Worm (Caenorhabditis elegans): ENCODE data around the gene lact-8.
"Not testable (repeated sequence)": the region's sequence is repeated elsewhere in the genome, so short reads cannot be mapped to it uniquely, and the experiment has no call there.

The lact-8 gene

DNA sequence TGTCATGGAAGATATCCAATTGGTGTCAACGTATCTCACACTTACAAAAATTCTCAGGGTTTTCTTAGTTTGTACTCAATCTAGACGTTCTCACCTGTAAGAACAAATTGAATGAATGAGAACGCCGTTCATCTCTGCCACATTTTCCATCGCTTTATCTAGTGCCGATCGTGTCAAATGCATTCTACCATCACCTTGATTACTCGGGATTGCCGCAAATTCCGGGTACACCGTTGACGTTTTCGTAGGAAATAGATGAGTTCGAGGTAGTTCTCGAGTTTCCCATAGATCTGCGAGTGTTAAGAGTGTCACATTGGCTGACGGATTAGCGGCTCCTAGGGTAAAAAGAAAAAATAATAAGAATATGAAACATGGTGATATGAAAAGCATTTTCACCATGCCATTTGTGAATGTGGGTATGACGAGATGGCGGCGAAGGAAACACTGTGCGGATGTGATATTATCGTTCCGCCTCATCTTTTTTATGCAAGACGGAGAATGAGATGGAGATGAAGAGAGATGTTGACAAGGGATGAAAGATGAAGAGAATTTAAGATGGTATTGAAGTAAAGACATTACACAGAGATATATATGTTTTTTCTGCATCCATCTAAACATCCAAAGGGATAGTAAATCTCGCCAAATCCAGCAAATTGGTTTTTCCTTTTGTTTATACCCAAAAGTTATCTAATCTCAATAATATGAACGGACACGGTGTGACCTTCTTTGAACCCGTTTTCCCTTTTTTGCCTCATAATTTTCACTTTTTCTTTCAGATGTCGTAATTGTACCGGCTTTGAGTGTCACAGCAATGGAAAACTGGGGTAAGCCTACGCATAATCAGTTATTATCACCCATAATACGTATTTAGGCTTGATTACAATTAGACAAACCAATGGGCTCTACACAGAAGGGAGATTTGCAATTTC lies at the start of gene lact-8:
Gene lact-8, minus strand, starts transcription at position 445 of the 929 bp plus-strand sequence.
- TF ChIP-seq unc-62 (GFP tag; optimal IDR thresholded peaks at IDR 0.05), result no peak

- no peak for TF ChIP-seq unc-62 (GFP tag; optimal IDR thresholded peaks at IDR 0.05)
Observed at ce11 chrV:11141179-11141578, 47.8 kb upstream of the lact-8 start, which contains the start of gene folt-1. TSS of gene folt-1 (plus strand) at chrV:11141479.

DNA sequence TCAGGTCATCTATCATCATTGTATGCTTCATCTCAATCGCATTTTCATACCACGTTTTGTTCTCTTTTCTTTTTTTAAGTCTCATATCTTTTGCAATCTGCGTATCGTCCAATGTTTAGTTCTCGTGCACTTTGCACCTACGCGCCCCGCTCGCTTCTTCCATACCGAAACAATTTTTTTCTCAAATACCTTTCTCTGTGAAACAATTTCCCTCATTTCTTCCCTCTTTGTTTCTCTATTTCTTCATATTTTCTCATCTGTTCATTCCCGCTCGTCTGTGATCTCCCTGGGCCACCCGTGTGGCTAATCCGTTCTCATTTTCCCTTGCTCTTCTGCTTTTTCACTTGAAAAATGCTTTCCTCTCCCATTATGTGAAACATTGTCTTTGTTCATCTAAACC lies 46.9 kb upstream of the lact-8 start:
- no peak for TF ChIP-seq unc-62 (GFP tag; optimal IDR thresholded peaks at IDR 0.05)

DNA sequence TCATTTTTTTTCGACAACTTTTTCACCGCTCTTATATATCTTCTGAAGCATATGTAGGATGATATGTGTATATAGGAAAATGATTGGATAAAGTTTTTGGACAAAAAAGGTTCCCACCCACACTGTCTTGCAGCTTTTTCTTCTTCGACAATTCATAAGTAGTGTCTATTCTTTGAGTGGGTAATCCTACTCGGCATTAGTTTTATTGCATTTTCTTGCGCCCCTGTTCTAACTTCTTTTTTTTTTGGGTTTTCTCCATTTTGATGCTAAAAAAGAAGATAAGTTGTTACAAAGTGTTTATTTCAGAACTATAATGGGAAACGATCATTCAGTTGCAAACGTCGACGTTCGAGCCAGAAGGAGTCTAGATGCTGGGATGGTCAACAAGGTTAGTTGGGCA lies 40.9 kb upstream of the lact-8 start, which contains the start of gene glb-3:
Gene glb-3, plus strand, starts transcription at position 301 of the 400 bp plus-strand sequence.
- no peak for TF ChIP-seq unc-62 (GFP tag; optimal IDR thresholded peaks at IDR 0.05)

ce11 chrV:11133516-11133915 lies 40.1 kb upstream of the lact-8 start:
- TF ChIP-seq unc-62 (GFP tag; optimal IDR thresholded peaks at IDR 0.05), result no peak

ce11 chrV:11131801-11132200 lies 38.4 kb upstream of the lact-8 start:
- TF ChIP-seq unc-62 (GFP tag; optimal IDR thresholded peaks at IDR 0.05), result no peak

DNA sequence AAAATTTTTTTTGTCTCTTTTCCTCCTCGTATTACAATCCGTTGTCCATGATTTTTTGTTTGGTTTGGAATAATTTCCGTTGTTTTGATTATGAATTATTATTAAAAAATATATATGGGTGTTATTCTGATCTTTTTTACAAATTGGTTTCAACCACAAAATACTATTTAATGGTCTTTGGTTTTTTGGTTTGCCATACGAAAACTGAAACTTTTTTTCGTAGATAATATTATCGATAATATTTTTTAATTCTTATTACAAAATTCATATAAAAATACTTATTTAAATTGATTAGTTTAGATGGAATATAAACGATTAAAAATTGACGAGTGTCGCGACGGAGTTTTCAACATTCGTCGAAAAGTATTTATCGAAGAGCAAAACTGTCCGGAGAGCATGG lies 33.8 kb upstream of the lact-8 start, which contains the start of gene jmjd-5:
Gene jmjd-5, plus strand, starts transcription at position 301 of the 400 bp plus-strand sequence.
- TF ChIP-seq unc-62 (GFP tag; optimal IDR thresholded peaks at IDR 0.05), result no peak

DNA sequence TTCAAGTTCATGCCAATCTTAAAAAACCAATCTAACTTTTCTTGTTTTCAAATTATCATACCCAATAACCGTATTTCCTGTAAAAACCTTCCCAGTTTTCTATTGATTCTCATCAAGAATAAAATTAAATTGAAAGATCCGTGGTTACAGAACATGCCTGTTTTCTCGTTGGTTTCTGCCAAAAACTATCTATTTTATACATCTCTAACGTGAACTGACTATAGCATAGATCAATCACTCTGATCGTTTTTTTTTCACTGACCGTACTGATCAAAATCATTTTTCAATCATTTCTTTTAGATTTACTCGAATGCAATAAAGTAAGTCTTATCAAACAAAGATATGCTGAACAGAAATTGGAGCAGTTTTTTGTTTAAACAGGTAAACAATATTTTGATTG lies 31.5 kb upstream of the lact-8 start, which contains the start of gene C06H2.2:
Gene C06H2.2, plus strand, starts transcription at position 301 of the 400 bp plus-strand sequence.
- TF ChIP-seq unc-62 (GFP tag; optimal IDR thresholded peaks at IDR 0.05), result no peak

- TF ChIP-seq unc-62 (GFP tag; optimal IDR thresholded peaks at IDR 0.05), result no peak
Observed at ce11 chrV:11123817-11124337, 30.5 kb upstream of the lact-8 start, which contains the start of the genes atp-5 and lmtr-3. TSS of gene atp-5 (minus strand) at chrV:11123867. TSS of gene lmtr-3 (plus strand) at chrV:11124186.

ce11 chrV:11122466-11122865 lies 29.1 kb upstream of the lact-8 start, which contains the start of gene mboa-2:
TSS of gene mboa-2 (minus strand) at chrV:11122493.
- TF ChIP-seq unc-62 (GFP tag; optimal IDR thresholded peaks at IDR 0.05), result no peak

ce11 chrV:11121247-11121646 lies 27.8 kb upstream of the lact-8 start:
- TF ChIP-seq unc-62 (GFP tag; optimal IDR thresholded peaks at IDR 0.05), result no peak

ce11 chrV:11119294-11119755 lies 25.9 kb upstream of the lact-8 start, which contains the start of gene scb-1:
TSS of gene scb-1 (minus strand) at chrV:11119705.
- TF ChIP-seq unc-62 (GFP tag; optimal IDR thresholded peaks at IDR 0.05), result no peak

DNA sequence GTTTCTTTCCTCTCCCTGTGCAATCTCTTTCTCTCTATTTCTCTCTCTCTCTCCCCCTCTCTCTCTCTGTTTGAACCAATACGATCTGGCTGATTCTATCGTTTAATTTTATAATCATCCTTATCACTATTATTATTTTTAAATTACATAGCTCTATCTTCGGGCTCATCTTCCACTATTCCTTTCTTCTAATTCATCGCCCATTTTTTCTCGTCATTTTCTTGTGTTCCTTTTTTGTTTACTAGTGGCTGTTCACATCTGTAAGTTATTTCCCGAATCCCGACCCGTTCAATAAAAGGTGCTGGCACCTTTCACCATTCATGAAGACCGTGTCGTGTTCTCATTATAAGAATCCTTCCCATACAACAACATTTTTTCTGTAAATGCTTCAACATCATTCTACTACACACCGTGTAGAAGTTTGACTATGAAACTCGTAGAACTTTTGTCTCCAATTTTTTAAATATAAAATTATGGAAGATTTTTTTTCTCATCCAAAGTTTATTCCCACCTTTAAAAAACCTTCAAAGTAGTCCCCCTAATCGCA lies 24.8 kb upstream of the lact-8 start:
- no peak for TF ChIP-seq unc-62 (GFP tag; optimal IDR thresholded peaks at IDR 0.05)

- no peak for TF ChIP-seq unc-62 (GFP tag; optimal IDR thresholded peaks at IDR 0.05)
Observed at ce11 chrV:11113607-11114006, 20.2 kb upstream of the lact-8 start, which contains the start of gene math-33. TSS of gene math-33 (plus strand) at chrV:11113907.

- no peak for TF ChIP-seq unc-62 (GFP tag; optimal IDR thresholded peaks at IDR 0.05)
Observed at ce11 chrV:11113041-11113574, 19.7 kb upstream of the lact-8 start, which contains the start of gene erfa-3. TSS of gene erfa-3 (minus strand) at chrV:11113091.

- not testable (repeated sequence) for TF ChIP-seq unc-62 (GFP tag; optimal IDR thresholded peaks at IDR 0.05)
Observed at ce11 chrV:11109647-11110046, 16.2 kb upstream of the lact-8 start, which contains the start of gene Y42A5A.5. TSS of gene Y42A5A.5 (minus strand) at chrV:11109747.

Measured in whole organism, dauer.